Fruit fly (Drosophila melanogaster): ENCODE results near the gene COX6B.

- no peak for TF ChIP-seq psq (optimal IDR thresholded peaks at IDR 0.05)
- TF ChIP-seq Dll (optimal IDR thresholded peaks at IDR 0.05) = no peak
- TF ChIP-seq CG8478 (optimal IDR thresholded peaks at IDR 0.05) = no peak
- no peak for TF ChIP-seq pan (optimal IDR thresholded peaks at IDR 0.05)
- TF ChIP-seq usp (GFP tag; optimal IDR thresholded peaks at IDR 0.05) = no peak
These were observed 49.2 kb downstream of the COX6B start, which contains the start of gene CG14229 for dm6 chrX:19694792-19695558.
